Fruit fly (Drosophila melanogaster): ENCODE measurements around the gene CG9106.

dm6 chrX:15304211-15304610 is 32.0 kb upstream of the CG9106 start:
- no peak for TF ChIP-seq h (optimal IDR thresholded peaks at IDR 0.05)
- TF ChIP-seq Myc (optimal IDR thresholded peaks at IDR 0.05), result no peak

All from Kc167 (cell line).